Fruit fly (Drosophila melanogaster) whole organism, embryonic: ENCODE measurements around the gene amrt.

Experiments
- CG10209 ChIP-seq: fragments of 200-800 bp; sonication (Bioruptor generic); optimal IDR thresholded peaks from 3 replicates; lab custom pipeline; 2017; ENCODE audit warnings: missing biosample characterization, mild to moderate bottlenecking, missing genetic modification characterization, missing genetic modification reagents
- CG10959 ChIP-seq: fragments of 200-800 bp; sonication (Bioruptor generic); IDR thresholded peaks from 2 replicates; pipeline ENCODE4 v1.3.6; 2022; ENCODE audit warnings: missing biosample characterization, missing genetic modification characterization
- CG11560 ChIP-seq: fragments of 200-800 bp; sonication (Bioruptor generic); IDR thresholded peaks from 3 replicates; pipeline ENCODE4 v1.3.6; 2022; ENCODE audit warnings: missing biosample characterization, missing genetic modification characterization
- CG12104 ChIP-seq: fragments of 200-800 bp; sonication (Bioruptor generic); optimal IDR thresholded peaks from 3 replicates; lab custom pipeline; 2016; ENCODE audit warnings: missing biosample characterization, missing genetic modification characterization
- CG7556 ChIP-seq: fragments of 200-800 bp; sonication (Bioruptor generic); optimal IDR thresholded peaks from 2 replicates; lab custom pipeline; 2017; ENCODE audit warnings: missing biosample characterization, mild to moderate bottlenecking, missing genetic modification characterization
- H2.0 ChIP-seq: fragments of 200-800 bp; sonication (Bioruptor generic); IDR thresholded peaks from 2 replicates; pipeline ENCODE4 v1.3.6; 2022; ENCODE audit warnings: missing biosample characterization, missing genetic modification characterization
- Hsf ChIP-seq: fragments of 200-800 bp; sonication (Bioruptor generic); optimal IDR thresholded peaks from 3 replicates; lab custom pipeline; 2016; ENCODE audit warnings: missing biosample characterization, missing genetic modification characterization
- Lim3 ChIP-seq: fragments of 200-800 bp; sonication (Bioruptor generic); IDR thresholded peaks from 2 replicates; pipeline ENCODE4 v1.3.6; 2022; ENCODE audit warnings: missing biosample characterization, missing genetic modification characterization
- Meics ChIP-seq: fragments of 200-800 bp; sonication (Bioruptor generic); optimal IDR thresholded peaks from 2 replicates; lab custom pipeline; 2017; ENCODE audit warnings: missing biosample characterization, mild to moderate bottlenecking, missing genetic modification characterization
- btn ChIP-seq: fragments of 200-800 bp; sonication (Bioruptor generic); optimal IDR thresholded peaks from 2 replicates; lab custom pipeline; 2016; ENCODE audit warnings: missing biosample characterization, missing genetic modification characterization
- cas ChIP-seq: fragments of 200-800 bp; sonication (Bioruptor generic); IDR thresholded peaks from 2 replicates; pipeline ENCODE4 v1.3.6; 2022; ENCODE audit warnings: missing biosample characterization, missing genetic modification characterization
- exex ChIP-seq: fragments of 200-800 bp; sonication (Bioruptor generic); optimal IDR thresholded peaks from 4 replicates; lab custom pipeline; 2018; ENCODE audit warnings: missing biosample characterization, mild to moderate bottlenecking, missing genetic modification characterization, moderate library complexity
- tgo ChIP-seq: fragments of 200-800 bp; sonication (Bioruptor generic); IDR thresholded peaks from 3 replicates; pipeline ENCODE4 v1.3.6; 2022; ENCODE audit warnings: missing biosample characterization, missing genetic modification characterization

- TF ChIP-seq CG12104 (no peak), Lim3 (GFP tag; lab: Robert Waterston, UW) (no peak), Hsf (GFP tag; lab: Kevin White, UChicago) (peak; percentile 9), btn (GFP tag; lab: Kevin White, UChicago) (no peak), CG11560 (tag; lab: Robert Waterston, UW) (no peak), cas (GFP tag; lab: Robert Waterston, UW) (no peak), CG10959 (GFP tag; lab: Robert Waterston, UW) (no peak), CG7556 (GFP tag; lab: Kevin White, UChicago) (no peak), tgo (GFP tag; lab: Robert Waterston, UW) (no peak; the same call in 2 of the 3 replicates), CG10209 (GFP tag; lab: Kevin White, UChicago) (no peak), Meics (GFP tag; lab: Kevin White, UChicago) (peak; percentile 12), H2.0 (GFP tag; lab: Robert Waterston, UW) (no peak), exex (no peak)
Measured at dm6 chrX:13754476-13754875, 27.8 kb upstream of the amrt start.
